Worm (Caenorhabditis elegans) whole organism, L2 larva: Measurements from ENCODE around the gene efhd-1.
"Not testable (repeated sequence)": the region's sequence is repeated elsewhere in the genome, so short reads cannot be mapped to it uniquely, and the experiment has no call there.

ENCODE experiments used
- elt-1 ChIP-seq: fragments of 150-350 bp; optimal IDR thresholded peaks from 2 replicates; lab custom pipeline; 2014; ENCODE audit warnings: missing biosample characterization, missing genetic modification characterization
- elt-3 ChIP-seq: sonication (generic microtip); optimal IDR thresholded peaks from 2 replicates; lab custom pipeline; 2017; ENCODE audit warnings: missing biosample characterization, missing genetic modification characterization
- fos-1 ChIP-seq: fragments of 150-350 bp; optimal IDR thresholded peaks from 2 replicates; lab custom pipeline; 2014; ENCODE audit warnings: missing biosample characterization, missing genetic modification characterization
- gmeb-1 ChIP-seq: fragments of 150-350 bp; optimal IDR thresholded peaks from 2 replicates; lab custom pipeline; 2014; ENCODE audit warnings: missing biosample characterization, missing genetic modification characterization
- lin-13 ChIP-seq: fragments of 150-350 bp; optimal IDR thresholded peaks from 2 replicates; lab custom pipeline; 2014; ENCODE audit warnings: missing biosample characterization, missing genetic modification reagents, missing genetic modification characterization
- lin-39 ChIP-seq: fragments of 150-350 bp; optimal IDR thresholded peaks from 2 replicates; lab custom pipeline; 2014; ENCODE audit warnings: missing biosample characterization, missing genetic modification reagents, missing genetic modification characterization
- mab-5 ChIP-seq: fragments of 150-350 bp; optimal IDR thresholded peaks from 2 replicates; lab custom pipeline; 2014; ENCODE audit warnings: missing biosample characterization, missing genetic modification characterization
- nhr-11 ChIP-seq: fragments of 150-350 bp; optimal IDR thresholded peaks from 2 replicates; lab custom pipeline; 2014; ENCODE audit warnings: missing biosample characterization, missing genetic modification characterization
- nhr-12 ChIP-seq: fragments of 150-350 bp; optimal IDR thresholded peaks from 2 replicates; lab custom pipeline; 2014; ENCODE audit warnings: missing biosample characterization, missing genetic modification characterization
- sma-3 ChIP-seq: sonication (generic microtip); optimal IDR thresholded peaks from 2 replicates; lab custom pipeline; 2016; ENCODE audit warnings: missing genetic modification reagents, missing genetic modification characterization, missing compliant biosample characterization
- snpc-4 ChIP-seq: fragments of 150-350 bp; optimal IDR thresholded peaks from 2 replicates; lab custom pipeline; 2014; ENCODE audit warnings: missing biosample characterization, missing genetic modification characterization
- unc-55 ChIP-seq: fragments of 150-350 bp; sonication (generic microtip); optimal IDR thresholded peaks from 3 replicates; lab custom pipeline; 2014; ENCODE audit warnings: missing biosample characterization, missing genetic modification reagents, missing genetic modification characterization
- unc-62 ChIP-seq: fragments of 150-350 bp; optimal IDR thresholded peaks from 2 replicates; lab custom pipeline; 2014; ENCODE audit warnings: missing biosample characterization, missing genetic modification reagents, missing genetic modification characterization
- ztf-11 ChIP-seq: sonication (generic microtip); optimal IDR thresholded peaks from 2 replicates; lab custom pipeline; 2017; ENCODE audit warnings: missing biosample characterization, missing genetic modification characterization

- TF ChIP-seq mab-5 (tag; lab: Kevin White, UChicago); nhr-12 (tag; lab: Kevin White, UChicago); lin-39; fos-1 (tag; lab: Kevin White, UChicago); elt-3 (tag; lab: Kevin White, UChicago); unc-62; elt-1; snpc-4 (tag; lab: Kevin White, UChicago); nhr-11 (tag; lab: Kevin White, UChicago); ztf-11 (tag; lab: Kevin White, UChicago): not testable (repeated sequence)
- TF ChIP-seq unc-55 (peak; percentile 42), lin-13 (GFP tag; lab: Kevin White, UChicago) (peak; percentile 3), gmeb-1 (peak; percentile 35), sma-3 (GFP tag; lab: Kevin White, UChicago) (peak; percentile 65)
Observed at ce11 chrII:14142098-14142554, 36.5 kb upstream of the efhd-1 start, which contains the start of gene cacn-1.
